Worm (Caenorhabditis elegans): ENCODE data around the gene cup-4.

The cup-4 gene

ce11 chrIII:7894724-7895123, 28.4 kb downstream of the cup-4 start, which contains the start of gene ZK688.4:
Gene ZK688.4, plus strand, starts transcription at chrIII:7895024.
- TF ChIP-seq lin-38 (GFP tag; IDR thresholded peaks at IDR 0.05): no peak
- no peak for TF ChIP-seq ama-1 (optimal IDR thresholded peaks at IDR 0.05)
- TF ChIP-seq lsy-2 (tag; optimal IDR thresholded peaks at IDR 0.05): no peak
- TF ChIP-seq unc-62 (GFP tag; optimal IDR thresholded peaks at IDR 0.05 in 1 of 2): no peak
- no peak for TF ChIP-seq unc-62 (tag; optimal IDR thresholded peaks at IDR 0.05)
- TF ChIP-seq mdt-29 (GFP tag; IDR thresholded peaks at IDR 0.05): no peak
- no peak for TF ChIP-seq arid-1 (GFP tag; conservative IDR thresholded peaks at IDR 0.05)

ce11 chrIII:7896925-7897324, 30.6 kb downstream of the cup-4 start, which contains the start of gene ZK688.10:
Gene ZK688.10, minus strand, starts transcription at chrIII:7897025.
- TF ChIP-seq aha-1 (tag): peak; percentile 12
- no peak for TF ChIP-seq Y105C5A.15 (GFP tag; IDR thresholded peaks at IDR 0.05)

ce11 chrIII:7897733-7898132, 31.4 kb downstream of the cup-4 start:
- TF ChIP-seq dve-1 (tag; optimal IDR thresholded peaks at IDR 0.05; ENCODE audit: insufficient read depth): peak; percentile 44
- no peak for TF ChIP-seq zfp-2 (tag; optimal IDR thresholded peaks at IDR 0.05)
- no peak for TF ChIP-seq nhr-42 (GFP tag; IDR thresholded peaks at IDR 0.05)
- peak in 1 of 2 experiments; percentile 52 for TF ChIP-seq mdl-1 (tag; optimal IDR thresholded peaks at IDR 0.05)
- peak; percentile 37; the same call in 1 of the 2 replicates for TF ChIP-seq dmd-6 (GFP tag; IDR thresholded peaks at IDR 0.05)
- TF ChIP-seq ceh-44 (GFP tag; IDR thresholded peaks at IDR 0.05): no peak
- peak; percentile 33 for TF ChIP-seq hlh-30 (tag; optimal IDR thresholded peaks at IDR 0.05; ENCODE audit: insufficient read depth)
- peak; percentile 34 for TF ChIP-seq T20F7.1 (GFP tag; optimal IDR thresholded peaks at IDR 0.05)
- TF ChIP-seq lsy-2 (tag; optimal IDR thresholded peaks at IDR 0.05): peak in 1 of 2 experiments; percentile 59
- no peak for TF ChIP-seq spr-3 (GFP tag; optimal IDR thresholded peaks at IDR 0.05)
- peak; percentile 27 for TF ChIP-seq hlh-11 (tag; optimal IDR thresholded peaks at IDR 0.05)
- TF ChIP-seq mep-1 (tag; optimal IDR thresholded peaks at IDR 0.05): peak; percentile 26
- TF ChIP-seq nhr-28 (tag; optimal IDR thresholded peaks at IDR 0.05): peak; percentile 81
- no peak for TF ChIP-seq sdz-12 (GFP tag; optimal IDR thresholded peaks at IDR 0.05)
- TF ChIP-seq nhr-48 (tag; optimal IDR thresholded peaks at IDR 0.05): peak; percentile 36
- TF ChIP-seq duxl-1 (tag; optimal IDR thresholded peaks at IDR 0.05; ENCODE audit: poor library complexity): no peak
- TF ChIP-seq aha-1 (tag): no peak
- peak; percentile 5 for TF ChIP-seq cey-2 (tag; optimal IDR thresholded peaks at IDR 0.05; ENCODE audit: borderline replicate concordance, insufficient read depth)

- TF ChIP-seq sdz-12 (GFP tag; optimal IDR thresholded peaks at IDR 0.05) (no peak), nhr-48 (tag; optimal IDR thresholded peaks at IDR 0.05) (no peak), nhr-76 (tag; optimal IDR thresholded peaks at IDR 0.05) (no peak), ceh-28 (tag; optimal IDR thresholded peaks at IDR 0.05) (no peak), tra-1 (GFP tag; IDR thresholded peaks at IDR 0.05) (no peak), unc-62 (GFP tag; optimal IDR thresholded peaks at IDR 0.05 in 1 of 2) (no peak), unc-62 (tag; optimal IDR thresholded peaks at IDR 0.05) (no peak), attf-4 (tag; optimal IDR thresholded peaks at IDR 0.05) (no peak), lin-1 (GFP tag; IDR thresholded peaks at IDR 0.05) (no peak), hif-1 (tag; optimal IDR thresholded peaks at IDR 0.05) (no peak), nhr-25 (tag; optimal IDR thresholded peaks at IDR 0.05; ENCODE audit: borderline replicate concordance, insufficient read depth) (no peak), lin-39 (tag; optimal IDR thresholded peaks at IDR 0.05) (no peak), F26F4.8 (GFP tag; conservative IDR thresholded peaks at IDR 0.05) (no peak), mxl-2 (GFP tag; conservative IDR thresholded peaks at IDR 0.05) (no peak), zag-1 (tag; optimal IDR thresholded peaks at IDR 0.05) (no peak), lin-15B (tag; optimal IDR thresholded peaks at IDR 0.05) (no peak), mxl-3 (GFP tag; optimal IDR thresholded peaks at IDR 0.05) (no peak), tag-97 (GFP tag; IDR thresholded peaks at IDR 0.05) (no peak)
Observed at ce11 chrIII:7900733-7901132, 34.4 kb downstream of the cup-4 start, which contains the start of gene best-24. Gene best-24, plus strand, starts transcription at chrIII:7901033.
